Worm (Caenorhabditis elegans): Measurements from ENCODE around the gene B0280.2.

ce11 chrIII:7162065-7162762 is 37.8 kb downstream of the B0280.2 start, which contains the start of the genes syf-2 and K04G7.1:
- TF ChIP-seq cog-1 (tag; optimal IDR thresholded peaks at IDR 0.05) (peak; percentile 75), tab-1 (GFP tag; IDR thresholded peaks at IDR 0.05) (no peak), T22C8.4 (GFP tag; IDR thresholded peaks at IDR 0.05) (no peak), flt-1 (GFP tag; IDR thresholded peaks at IDR 0.05) (no peak; the same call in 1 of the 2 replicates), ztf-23 (GFP tag; IDR thresholded peaks at IDR 0.05) (peak; percentile 67; the same call in 1 of the 2 replicates), ref-1 (GFP tag; conservative IDR thresholded peaks at IDR 0.05) (no peak)

Measured in whole organism, midembryonic.